Worm (Caenorhabditis elegans) whole organism, young adult: Measurements from ENCODE around the gene mpz-1.

Experiments
- B0035.1 ChIP-seq: sonication (generic microtip); optimal IDR thresholded peaks from 2 replicates; lab custom pipeline; 2016; ENCODE audit warnings: missing genetic modification characterization, mild to moderate bottlenecking, missing compliant biosample characterization, missing genotype, missing genetic modification reagents
- B0261.1 ChIP-seq: sonication (generic microtip); optimal IDR thresholded peaks from 2 replicates; lab custom pipeline; 2016; ENCODE audit warnings: mild to moderate bottlenecking, missing genetic modification characterization, moderate library complexity, missing compliant biosample characterization
- D2030.7 ChIP-seq: fragments of 200-800 bp; sonication (Bioruptor generic); IDR thresholded peaks from 2 replicates; pipeline ENCODE4 v1.3.6; 2022; ENCODE audit warnings: missing genetic modification reagents, missing genetic modification characterization, missing compliant biosample characterization
- F22D6.2 ChIP-seq: sonication (generic microtip); optimal IDR thresholded peaks from 2 replicates; lab custom pipeline; 2016; ENCODE audit warnings: mild to moderate bottlenecking, missing genetic modification characterization, missing compliant biosample characterization
- F23B12.7 ChIP-seq: sonication (generic microtip); optimal IDR thresholded peaks from 2 replicates; lab custom pipeline; 2017; ENCODE audit warnings: missing genetic modification characterization, mild to moderate bottlenecking, missing compliant biosample characterization, antibody characterized with exemption, moderate library complexity; ENCODE audit not compliant: insufficient read depth
- F37B4.10 ChIP-seq: fragments of 200-800 bp; sonication (Bioruptor generic); IDR thresholded peaks from 2 replicates; pipeline ENCODE4 v1.3.6; 2022; ENCODE audit warnings: missing genetic modification characterization, missing compliant biosample characterization
- Y53F4B.3 ChIP-seq: fragments of 200-800 bp; sonication (Bioruptor generic); IDR thresholded peaks from 2 replicates; pipeline ENCODE4 v1.3.6; 2022; ENCODE audit warnings: missing genetic modification reagents, missing genetic modification characterization, missing compliant biosample characterization
- Y95B8A.8 ChIP-seq: fragments of 200-800 bp; sonication (Bioruptor generic); IDR thresholded peaks from 2 replicates; pipeline ENCODE4 v1.3.6; 2022; ENCODE audit warnings: missing genetic modification reagents, missing genetic modification characterization, missing compliant biosample characterization
- akir-1 ChIP-seq: fragments of 200-800 bp; sonication (Bioruptor generic); optimal IDR thresholded peaks from 2 replicates; lab custom pipeline; 2018; ENCODE audit warnings: mild to moderate bottlenecking, missing genetic modification characterization, moderate library complexity, missing compliant biosample characterization
- atf-7 ChIP-seq: sonication (generic microtip); optimal IDR thresholded peaks from 2 replicates; lab custom pipeline; 2017; ENCODE audit warnings: mild to moderate bottlenecking, missing genetic modification characterization, missing compliant biosample characterization
- attf-3 ChIP-seq: fragments of 200-800 bp; sonication (Bioruptor generic); conservative IDR thresholded peaks from 2 replicates; pipeline ENCODE4 v1.3.6; 2022; ENCODE audit warnings: missing genetic modification reagents, missing genetic modification characterization, missing compliant biosample characterization
- attf-6 ChIP-seq: fragments of 200-800 bp; sonication (Bioruptor generic); IDR thresholded peaks from 2 replicates; pipeline ENCODE4 v1.3.6; 2022; ENCODE audit warnings: missing genetic modification reagents, missing genetic modification characterization, missing compliant biosample characterization
- ccch-3 ChIP-seq: fragments of 200-800 bp; sonication (Bioruptor generic); optimal IDR thresholded peaks from 2 replicates; lab custom pipeline; 2018; ENCODE audit warnings: mild to moderate bottlenecking, missing genetic modification characterization, missing compliant biosample characterization
- cebp-1 ChIP-seq, 2 experiments: fragments of 200-800 bp in 1 of 2; sonication (Bioruptor generic) in 1 of 2; sonication (generic microtip) in 1 of 2; IDR thresholded peaks in 1 of 2; optimal IDR thresholded peaks in 1 of 2; 2 replicates each; pipeline versions ENCODE4 v1.3.6 to Lab custom; 2017 to 2022; ENCODE audit warnings: missing compliant biosample characterization in 2 of 2, missing genetic modification characterization in 2 of 2, mild to moderate bottlenecking in 1 of 2, missing genetic modification reagents in 1 of 2, moderate library complexity in 1 of 2
- cebp-2 ChIP-seq: fragments of 200-800 bp; sonication (Bioruptor generic); IDR thresholded peaks from 2 replicates; pipeline ENCODE4 v1.3.6; 2022; ENCODE audit warnings: missing genetic modification characterization, missing compliant biosample characterization
- ceh-79 ChIP-seq: sonication (generic microtip); optimal IDR thresholded peaks from 2 replicates; lab custom pipeline; 2017; ENCODE audit warnings: mild to moderate bottlenecking, missing genetic modification characterization, missing compliant biosample characterization
- ceh-91 ChIP-seq: fragments of 200-800 bp; sonication (Bioruptor generic); IDR thresholded peaks from 2 replicates; pipeline ENCODE4 v1.3.6; 2022; ENCODE audit warnings: missing genetic modification reagents, missing genetic modification characterization, missing compliant biosample characterization
- dpl-1 ChIP-seq: fragments of 150-350 bp; optimal IDR thresholded peaks from 2 replicates; lab custom pipeline; 2014; ENCODE audit warnings: missing biosample characterization, missing genetic modification reagents, missing genetic modification characterization
- ekl-4 ChIP-seq: fragments of 200-800 bp; sonication (Bioruptor generic); IDR thresholded peaks from 2 replicates; pipeline ENCODE4 v1.3.6; 2022; ENCODE audit warnings: missing genetic modification reagents, missing genetic modification characterization, missing compliant biosample characterization
- fkh-3 ChIP-seq: sonication (generic microtip); optimal IDR thresholded peaks from 2 replicates; lab custom pipeline; 2016; ENCODE audit warnings: mild to moderate bottlenecking, missing genetic modification characterization, missing compliant biosample characterization
- gei-17 ChIP-seq: fragments of 200-800 bp; sonication (Bioruptor generic); optimal IDR thresholded peaks from 2 replicates; lab custom pipeline; 2018; ENCODE audit warnings: mild to moderate bottlenecking, missing genetic modification characterization, missing compliant biosample characterization
- him-1 ChIP-seq: sonication (generic microtip); optimal IDR thresholded peaks from 2 replicates; lab custom pipeline; 2016; ENCODE audit warnings: missing genotype, missing genetic modification reagents, missing genetic modification characterization, missing compliant biosample characterization
- hmg-1.2 ChIP-seq: fragments of 200-800 bp; sonication (Bioruptor generic); IDR thresholded peaks from 2 replicates; pipeline ENCODE4 v1.3.6; 2022; ENCODE audit warnings: missing genetic modification reagents, missing genetic modification characterization, missing compliant biosample characterization
- hsf-1 ChIP-seq: fragments of 200-800 bp; sonication (Bioruptor generic); IDR thresholded peaks from 2 replicates; pipeline ENCODE4 v1.3.6; 2022; ENCODE audit warnings: missing genetic modification reagents, missing genetic modification characterization, missing compliant biosample characterization
- lag-1 ChIP-seq: fragments of 200-800 bp; sonication (Bioruptor generic); IDR thresholded peaks from 2 replicates; pipeline ENCODE4 v1.3.6; 2022; ENCODE audit warnings: missing genetic modification reagents, missing genetic modification characterization, missing compliant biosample characterization
- lsy-27 ChIP-seq: sonication (generic microtip); optimal IDR thresholded peaks from 2 replicates; lab custom pipeline; 2017; ENCODE audit warnings: missing genetic modification characterization, mild to moderate bottlenecking, missing compliant biosample characterization, antibody characterized with exemption, missing genotype, borderline replicate concordance; ENCODE audit not compliant: insufficient read depth
- madf-10 ChIP-seq: sonication (generic microtip); optimal IDR thresholded peaks from 2 replicates; lab custom pipeline; 2016; ENCODE audit warnings: mild to moderate bottlenecking, missing genetic modification characterization, missing compliant biosample characterization
- madf-6 ChIP-seq: fragments of 200-800 bp; sonication (Bioruptor generic); IDR thresholded peaks from 2 replicates; pipeline ENCODE4 v1.3.6; 2022; ENCODE audit warnings: missing genetic modification reagents, missing genetic modification characterization, missing compliant biosample characterization
- mcd-1 ChIP-seq: fragments of 200-800 bp; sonication (Bioruptor generic); IDR thresholded peaks from 2 replicates; pipeline ENCODE4 v1.3.6; 2022; ENCODE audit warnings: missing genetic modification reagents, missing genetic modification characterization, missing compliant biosample characterization
- pha-4 ChIP-seq: fragments of 150-350 bp; sonication (generic microtip); optimal IDR thresholded peaks from 2 replicates; lab custom pipeline; 2014; ENCODE audit warnings: missing biosample characterization, missing genetic modification reagents, missing genetic modification characterization
- sea-2 ChIP-seq: fragments of 200-800 bp; sonication (Bioruptor generic); IDR thresholded peaks from 2 replicates; pipeline ENCODE4 v1.3.6; 2022; ENCODE audit warnings: missing genetic modification characterization, missing compliant biosample characterization
- snpc-1.3 ChIP-seq: sonication (generic microtip); optimal IDR thresholded peaks from 2 replicates; lab custom pipeline; 2017; ENCODE audit warnings: missing genetic modification characterization, mild to moderate bottlenecking, missing compliant biosample characterization, antibody characterized with exemption, moderate library complexity, missing genotype, missing genetic modification reagents; ENCODE audit not compliant: insufficient read depth
- snpc-3.4 ChIP-seq: sonication (generic microtip); optimal IDR thresholded peaks from 2 replicates; lab custom pipeline; 2017; ENCODE audit warnings: missing genetic modification characterization, mild to moderate bottlenecking, missing compliant biosample characterization, antibody characterized with exemption, moderate library complexity, missing genotype, missing genetic modification reagents
- snpc-4 ChIP-seq, 5 experiments: fragments of 150-350 bp in 1 of 5; sonication (generic microtip) in 4 of 5; optimal IDR thresholded peaks; 2 replicates each; lab custom pipeline; 2014 to 2018; ENCODE audit warnings: missing genetic modification characterization in 5 of 5, missing biosample characterization in 3 of 5, antibody characterized with exemption in 2 of 5, mild to moderate bottlenecking in 2 of 5, missing compliant biosample characterization in 2 of 5, missing genotype in 2 of 5, moderate library complexity in 2 of 5, missing genetic modification reagents in 1 of 5
- zfh-2 ChIP-seq: fragments of 200-800 bp; sonication (Bioruptor generic); conservative IDR thresholded peaks from 2 replicates; pipeline ENCODE4 v1.3.6; 2022; ENCODE audit warnings: missing genetic modification reagents, missing genetic modification characterization, missing compliant biosample characterization
- ztf-28 ChIP-seq: fragments of 200-800 bp; sonication (Bioruptor generic); IDR thresholded peaks from 2 replicates; pipeline ENCODE4 v1.3.6; 2022; ENCODE audit warnings: missing genetic modification reagents, missing genetic modification characterization, missing compliant biosample characterization
- ztf-6 ChIP-seq: fragments of 200-800 bp; sonication (Bioruptor generic); IDR thresholded peaks from 2 replicates; pipeline ENCODE4 v1.3.6; 2022; ENCODE audit warnings: missing genetic modification reagents, missing genetic modification characterization, missing compliant biosample characterization

The mpz-1 gene

ce11 chrII:10759425-10759824 lies 18.5 kb downstream of the mpz-1 start:
- TF ChIP-seq F22D6.2 (tag; lab: Kevin White, UChicago) (no peak), atf-7 (no peak), D2030.7 (GFP tag; lab: Robert Waterston, UW) (no peak), F37B4.10 (no peak), ztf-28 (GFP tag; lab: Robert Waterston, UW) (no peak), sea-2 (no peak)

DNA sequence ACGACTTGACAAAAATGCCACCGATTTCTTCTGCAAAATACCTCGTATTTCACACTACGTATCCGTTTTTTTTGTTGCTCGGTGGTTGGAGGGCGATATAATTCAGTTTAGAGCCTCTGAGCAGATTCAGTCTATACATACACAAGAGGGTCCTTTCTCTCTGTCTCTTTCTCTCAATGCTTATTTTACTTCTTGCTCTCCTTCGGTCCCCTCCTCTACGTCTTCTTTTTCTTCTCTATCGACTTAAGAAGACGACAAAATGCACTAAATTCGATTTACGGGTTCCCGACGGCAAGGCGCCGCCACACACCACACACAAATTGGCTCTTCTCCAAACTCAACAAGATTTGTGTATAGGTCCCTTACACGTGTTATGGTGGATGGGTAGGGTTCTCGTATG lies 19.0 kb downstream of the mpz-1 start:
- TF ChIP-seq pha-4 (tag; lab: Kevin White, UChicago) (no peak), cebp-2 (GFP tag; lab: Robert Waterston, UW) (0 out of 2 replicates have a peak, but pooled peaks have one; percentile 29)

ce11 chrII:10755455-10755854 lies 22.5 kb downstream of the mpz-1 start:
- TF ChIP-seq lsy-27 (no peak), him-1 (tag; lab: Kevin White, UChicago) (no peak), F23B12.7 (no peak), ekl-4 (GFP tag; lab: Robert Waterston, UW) (no peak), hsf-1 (GFP tag; lab: Robert Waterston, UW) (no peak), ztf-6 (no peak), lag-1 (GFP tag; lab: Robert Waterston, UW) (no peak)

DNA sequence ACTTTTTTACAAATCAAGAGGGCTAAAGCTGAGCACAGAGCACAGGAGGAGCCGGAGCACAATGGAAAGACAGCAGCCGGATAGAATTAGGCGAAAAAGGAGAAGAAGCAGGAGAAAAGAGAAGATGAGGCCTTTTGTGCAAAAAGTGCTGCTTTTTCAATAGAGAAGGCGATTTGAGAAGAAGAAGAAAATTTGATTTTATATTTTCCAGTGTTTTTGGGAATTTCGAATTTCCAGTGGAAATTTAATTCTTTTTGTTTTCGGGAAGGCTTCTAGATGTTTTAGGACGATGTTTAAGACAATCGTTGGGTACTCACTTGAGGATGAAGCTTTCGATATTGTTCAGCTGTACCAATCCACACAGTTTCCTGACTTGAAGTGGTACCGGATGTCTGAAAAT lies 24.2 kb downstream of the mpz-1 start:
- TF ChIP-seq akir-1 (no peak), snpc-3.4 (tag; lab: Kevin White, UChicago) (no peak), ccch-3 (GFP tag; lab: Kevin White, UChicago) (no peak), D2030.7 (GFP tag; lab: Robert Waterston, UW) (no peak), B0035.1 (tag; lab: Kevin White, UChicago) (no peak), gei-17 (GFP tag; lab: Kevin White, UChicago) (no peak), F22D6.2 (tag; lab: Kevin White, UChicago) (no peak), Y53F4B.3 (GFP tag; lab: Robert Waterston, UW) (no peak), snpc-4 (GFP tag; optimal IDR thresholded peaks at IDR 0.05; lab: Kevin White, UChicago) (no peak), snpc-4 (tag; optimal IDR thresholded peaks at IDR 0.05; lab: Kevin White, UChicago) (no peak), madf-6 (GFP tag; lab: Robert Waterston, UW) (no peak), mcd-1 (no peak), attf-3 (no peak), hsf-1 (GFP tag; lab: Robert Waterston, UW) (no peak), ceh-79 (tag; lab: Kevin White, UChicago) (no peak), pha-4 (tag; lab: Kevin White, UChicago) (no peak), attf-6 (GFP tag; lab: Robert Waterston, UW) (no peak), snpc-1.3 (no peak)

ce11 chrII:10744801-10745200 lies 33.1 kb downstream of the mpz-1 start:
- TF ChIP-seq fkh-3 (tag; lab: Kevin White, UChicago): no peak
- peak; percentile 59 for TF ChIP-seq madf-10 (tag; lab: Kevin White, UChicago)
- no peak for TF ChIP-seq Y95B8A.8 (GFP tag; lab: Robert Waterston, UW)
- no peak for TF ChIP-seq cebp-1 (GFP tag; IDR thresholded peaks at IDR 0.05; lab: Robert Waterston, UW)
- TF ChIP-seq cebp-1 (tag; optimal IDR thresholded peaks at IDR 0.05; lab: Kevin White, UChicago): peak; percentile 8
- TF ChIP-seq zfh-2: peak; percentile 45
- no peak for TF ChIP-seq ceh-91
- no peak for TF ChIP-seq dpl-1 (GFP tag; lab: Kevin White, UChicago)
- no peak for TF ChIP-seq B0261.1 (tag; lab: Kevin White, UChicago)
- peak; percentile 23; the same call in 1 of the 2 replicates for TF ChIP-seq hmg-1.2 (GFP tag; lab: Robert Waterston, UW)
